Worm (Caenorhabditis elegans) whole organism, young adult: ENCODE results near the gene mdf-2.

Experiments
- B0035.1 ChIP-seq: sonication (generic microtip); optimal IDR thresholded peaks from 2 replicates; lab custom pipeline; 2016; ENCODE audit warnings: missing genetic modification characterization, mild to moderate bottlenecking, missing compliant biosample characterization, missing genotype, missing genetic modification reagents
- B0261.1 ChIP-seq: sonication (generic microtip); optimal IDR thresholded peaks from 2 replicates; lab custom pipeline; 2016; ENCODE audit warnings: mild to moderate bottlenecking, missing genetic modification characterization, moderate library complexity, missing compliant biosample characterization
- C06A6.2 ChIP-seq: fragments of 200-800 bp; sonication (Bioruptor generic); conservative IDR thresholded peaks from 2 replicates; pipeline ENCODE4 v1.3.6; 2022; ENCODE audit warnings: missing genetic modification characterization, missing compliant biosample characterization
- C17E4.6 ChIP-seq: fragments of 200-800 bp; sonication (Bioruptor generic); IDR thresholded peaks from 2 replicates; pipeline ENCODE4 v1.3.6; 2022; ENCODE audit warnings: missing genetic modification reagents, missing genetic modification characterization, missing compliant biosample characterization
- D2030.7 ChIP-seq: fragments of 200-800 bp; sonication (Bioruptor generic); IDR thresholded peaks from 2 replicates; pipeline ENCODE4 v1.3.6; 2022; ENCODE audit warnings: missing genetic modification reagents, missing genetic modification characterization, missing compliant biosample characterization
- F10E7.11 ChIP-seq: sonication (generic microtip); optimal IDR thresholded peaks from 2 replicates; lab custom pipeline; 2017; ENCODE audit warnings: mild to moderate bottlenecking, missing genetic modification characterization, moderate library complexity, missing compliant biosample characterization
- F22D6.2 ChIP-seq: sonication (generic microtip); optimal IDR thresholded peaks from 2 replicates; lab custom pipeline; 2016; ENCODE audit warnings: mild to moderate bottlenecking, missing genetic modification characterization, missing compliant biosample characterization
- F37B4.10 ChIP-seq: fragments of 200-800 bp; sonication (Bioruptor generic); IDR thresholded peaks from 2 replicates; pipeline ENCODE4 v1.3.6; 2022; ENCODE audit warnings: missing genetic modification characterization, missing compliant biosample characterization
- F49E8.2 ChIP-seq: sonication (generic microtip); optimal IDR thresholded peaks from 3 replicates; lab custom pipeline; 2017; ENCODE audit warnings: missing genetic modification characterization, mild to moderate bottlenecking, missing compliant biosample characterization, antibody characterized with exemption, moderate library complexity; ENCODE audit not compliant: insufficient read depth
- K12H6.12 ChIP-seq: fragments of 200-800 bp; sonication (Bioruptor generic); optimal IDR thresholded peaks from 2 replicates; lab custom pipeline; 2018; ENCODE audit warnings: mild to moderate bottlenecking, missing genetic modification characterization, missing compliant biosample characterization
- Y53F4B.3 ChIP-seq: fragments of 200-800 bp; sonication (Bioruptor generic); IDR thresholded peaks from 2 replicates; pipeline ENCODE4 v1.3.6; 2022; ENCODE audit warnings: missing genetic modification reagents, missing genetic modification characterization, missing compliant biosample characterization
- Y53G8AR.9 ChIP-seq: fragments of 200-800 bp; sonication (Bioruptor generic); conservative IDR thresholded peaks from 2 replicates; pipeline ENCODE4 v1.3.6; 2022; ENCODE audit warnings: missing genetic modification reagents, missing genetic modification characterization, missing compliant biosample characterization
- Y95B8A.8 ChIP-seq: fragments of 200-800 bp; sonication (Bioruptor generic); IDR thresholded peaks from 2 replicates; pipeline ENCODE4 v1.3.6; 2022; ENCODE audit warnings: missing genetic modification reagents, missing genetic modification characterization, missing compliant biosample characterization
- akir-1 ChIP-seq: fragments of 200-800 bp; sonication (Bioruptor generic); optimal IDR thresholded peaks from 2 replicates; lab custom pipeline; 2018; ENCODE audit warnings: mild to moderate bottlenecking, missing genetic modification characterization, moderate library complexity, missing compliant biosample characterization
- ama-1 ChIP-seq, 3 experiments: fragments of 150-350 bp in 1 of 3; sonication (generic microtip) in 2 of 3; optimal IDR thresholded peaks; 2 replicates each; lab custom pipeline; 2014 to 2018; ENCODE audit warnings: missing biosample characterization in 2 of 3, missing genetic modification characterization in 2 of 3, missing genetic modification reagents in 2 of 3
- aptf-2 ChIP-seq: fragments of 200-800 bp; sonication (Bioruptor generic); conservative IDR thresholded peaks from 2 replicates; pipeline ENCODE4 v1.3.6; 2022; ENCODE audit warnings: missing genetic modification reagents, missing genetic modification characterization, missing compliant biosample characterization
- attf-3 ChIP-seq: fragments of 200-800 bp; sonication (Bioruptor generic); conservative IDR thresholded peaks from 2 replicates; pipeline ENCODE4 v1.3.6; 2022; ENCODE audit warnings: missing genetic modification reagents, missing genetic modification characterization, missing compliant biosample characterization
- bed-1 ChIP-seq: fragments of 200-800 bp; sonication (Bioruptor generic); IDR thresholded peaks from 2 replicates; pipeline ENCODE4 v1.3.6; 2022; ENCODE audit warnings: missing genetic modification reagents, missing genetic modification characterization, missing compliant biosample characterization
- bed-2 ChIP-seq: fragments of 200-800 bp; sonication (Bioruptor generic); IDR thresholded peaks from 2 replicates; pipeline ENCODE4 v1.3.6; 2022; ENCODE audit warnings: missing genetic modification reagents, missing genetic modification characterization, missing compliant biosample characterization
- cebp-1 ChIP-seq, 2 experiments: fragments of 200-800 bp in 1 of 2; sonication (Bioruptor generic) in 1 of 2; sonication (generic microtip) in 1 of 2; IDR thresholded peaks in 1 of 2; optimal IDR thresholded peaks in 1 of 2; 2 replicates each; pipeline versions ENCODE4 v1.3.6 to Lab custom; 2017 to 2022; ENCODE audit warnings: missing compliant biosample characterization in 2 of 2, missing genetic modification characterization in 2 of 2, mild to moderate bottlenecking in 1 of 2, missing genetic modification reagents in 1 of 2, moderate library complexity in 1 of 2
- ceh-79 ChIP-seq: sonication (generic microtip); optimal IDR thresholded peaks from 2 replicates; lab custom pipeline; 2017; ENCODE audit warnings: mild to moderate bottlenecking, missing genetic modification characterization, missing compliant biosample characterization
- egl-18 ChIP-seq: fragments of 200-800 bp; sonication (Bioruptor generic); IDR thresholded peaks from 2 replicates; pipeline ENCODE4 v1.3.6; 2022; ENCODE audit warnings: missing genetic modification reagents, missing genetic modification characterization, missing compliant biosample characterization
- him-1 ChIP-seq: sonication (generic microtip); optimal IDR thresholded peaks from 2 replicates; lab custom pipeline; 2016; ENCODE audit warnings: missing genotype, missing genetic modification reagents, missing genetic modification characterization, missing compliant biosample characterization
- hlh-12 ChIP-seq: sonication (generic microtip); optimal IDR thresholded peaks from 2 replicates; lab custom pipeline; 2016; ENCODE audit warnings: missing genetic modification characterization, missing compliant biosample characterization
- hsf-1 ChIP-seq: fragments of 200-800 bp; sonication (Bioruptor generic); IDR thresholded peaks from 2 replicates; pipeline ENCODE4 v1.3.6; 2022; ENCODE audit warnings: missing genetic modification reagents, missing genetic modification characterization, missing compliant biosample characterization
- lin-26 ChIP-seq: fragments of 200-800 bp; sonication (Bioruptor generic); IDR thresholded peaks from 2 replicates; pipeline ENCODE4 v1.3.6; 2022; ENCODE audit warnings: missing genetic modification reagents, missing genetic modification characterization, missing compliant biosample characterization
- lin-40 ChIP-seq: sonication (generic microtip); optimal IDR thresholded peaks from 2 replicates; lab custom pipeline; 2016; ENCODE audit warnings: missing genetic modification characterization, mild to moderate bottlenecking, missing compliant biosample characterization, missing genotype, missing genetic modification reagents
- lir-1 ChIP-seq: fragments of 200-800 bp; sonication (Bioruptor generic); conservative IDR thresholded peaks from 2 replicates; pipeline ENCODE4 v1.3.6; 2022; ENCODE audit warnings: missing genetic modification reagents, missing genetic modification characterization, missing compliant biosample characterization
- madf-3 ChIP-seq: fragments of 200-800 bp; sonication (Bioruptor generic); IDR thresholded peaks from 2 replicates; pipeline ENCODE4 v1.3.6; 2022; ENCODE audit warnings: missing genetic modification reagents, missing genetic modification characterization, missing compliant biosample characterization
- madf-6 ChIP-seq: fragments of 200-800 bp; sonication (Bioruptor generic); IDR thresholded peaks from 2 replicates; pipeline ENCODE4 v1.3.6; 2022; ENCODE audit warnings: missing genetic modification reagents, missing genetic modification characterization, missing compliant biosample characterization
- mcd-1 ChIP-seq: fragments of 200-800 bp; sonication (Bioruptor generic); IDR thresholded peaks from 2 replicates; pipeline ENCODE4 v1.3.6; 2022; ENCODE audit warnings: missing genetic modification reagents, missing genetic modification characterization, missing compliant biosample characterization
- mel-28 ChIP-seq: sonication (generic microtip); optimal IDR thresholded peaks from 2 replicates; lab custom pipeline; 2016; ENCODE audit warnings: borderline replicate concordance, mild to moderate bottlenecking, missing genetic modification characterization, missing compliant biosample characterization
- mes-4 ChIP-seq: sonication (generic microtip); optimal IDR thresholded peaks from 2 replicates; lab custom pipeline; 2016; ENCODE audit warnings: missing genotype, missing genetic modification characterization, missing compliant biosample characterization
- nhr-120 ChIP-seq: fragments of 200-800 bp; sonication (Bioruptor generic); IDR thresholded peaks from 2 replicates; pipeline ENCODE4 v1.3.6; 2022; ENCODE audit warnings: missing genetic modification characterization, missing compliant biosample characterization
- pha-4 ChIP-seq: fragments of 150-350 bp; sonication (generic microtip); optimal IDR thresholded peaks from 2 replicates; lab custom pipeline; 2014; ENCODE audit warnings: missing biosample characterization, missing genetic modification reagents, missing genetic modification characterization
- rcor-1 ChIP-seq: fragments of 200-800 bp; sonication (Bioruptor generic); IDR thresholded peaks from 2 replicates; pipeline ENCODE4 v1.3.6; 2022; ENCODE audit warnings: missing genetic modification reagents, missing genetic modification characterization, missing compliant biosample characterization
- repo-1 ChIP-seq: sonication (generic microtip); optimal IDR thresholded peaks from 2 replicates; lab custom pipeline; 2017; ENCODE audit warnings: mild to moderate bottlenecking, missing genetic modification characterization, missing compliant biosample characterization
- sea-2 ChIP-seq: fragments of 200-800 bp; sonication (Bioruptor generic); IDR thresholded peaks from 2 replicates; pipeline ENCODE4 v1.3.6; 2022; ENCODE audit warnings: missing genetic modification characterization, missing compliant biosample characterization
- tbx-9 ChIP-seq: sonication (generic microtip); optimal IDR thresholded peaks from 2 replicates; lab custom pipeline; 2016; ENCODE audit warnings: borderline replicate concordance, missing genetic modification characterization, inconsistent platforms, missing compliant biosample characterization
- tlf-1 ChIP-seq: fragments of 200-800 bp; sonication (Bioruptor generic); optimal IDR thresholded peaks from 2 replicates; lab custom pipeline; 2018; ENCODE audit warnings: mild to moderate bottlenecking, missing genetic modification characterization, missing compliant biosample characterization
- unc-62 ChIP-seq: fragments of 150-350 bp; optimal IDR thresholded peaks from 2 replicates; lab custom pipeline; 2014; ENCODE audit warnings: missing biosample characterization, missing genetic modification reagents, missing genetic modification characterization
- zfh-2 ChIP-seq: fragments of 200-800 bp; sonication (Bioruptor generic); conservative IDR thresholded peaks from 2 replicates; pipeline ENCODE4 v1.3.6; 2022; ENCODE audit warnings: missing genetic modification reagents, missing genetic modification characterization, missing compliant biosample characterization
- zim-3 ChIP-seq: sonication (generic microtip); optimal IDR thresholded peaks from 2 replicates; lab custom pipeline; 2017; ENCODE audit warnings: mild to moderate bottlenecking, missing genetic modification characterization, moderate library complexity, missing compliant biosample characterization
- ztf-18 ChIP-seq: sonication (generic microtip); optimal IDR thresholded peaks from 2 replicates; lab custom pipeline; 2016; ENCODE audit warnings: missing genotype, mild to moderate bottlenecking, missing genetic modification characterization, missing compliant biosample characterization
- ztf-3 ChIP-seq: fragments of 200-800 bp; sonication (Bioruptor generic); optimal IDR thresholded peaks from 2 replicates; lab custom pipeline; 2018; ENCODE audit warnings: mild to moderate bottlenecking, missing genetic modification characterization, missing compliant biosample characterization

Gene mdf-2

DNA sequence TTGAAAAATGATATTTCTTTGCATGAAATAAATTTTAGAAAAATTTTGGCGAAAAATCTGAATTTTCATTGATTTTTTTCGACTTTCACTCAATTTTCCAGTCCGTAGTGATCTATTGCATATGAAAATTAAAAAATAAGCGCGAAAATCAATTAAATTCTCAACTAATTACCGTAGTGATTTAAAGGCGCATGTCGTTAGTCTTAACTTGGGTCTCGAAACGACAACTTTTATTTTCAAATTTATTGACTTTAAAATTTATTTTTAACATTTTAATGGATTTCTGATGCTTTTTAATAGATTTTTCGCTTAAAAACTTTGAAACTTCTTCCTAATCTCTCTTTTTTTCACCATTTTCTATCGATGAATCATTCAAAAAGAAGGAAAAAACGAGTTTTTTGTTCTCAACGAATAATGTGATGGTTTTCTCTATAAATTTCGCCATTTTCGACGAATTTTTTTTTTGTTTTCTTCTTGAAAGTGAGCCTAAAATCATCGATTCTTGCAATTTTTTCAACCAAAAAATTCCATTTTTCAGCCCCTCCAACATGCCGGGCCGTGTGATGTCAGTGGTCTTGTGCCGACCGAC lies 33.3 kb downstream of the mdf-2 start, which contains the start of gene vamp-7 (continued):
- TF ChIP-seq F10E7.11 (tag; lab: Kevin White, UChicago) (peak; percentile 49), mcd-1 (GFP tag; lab: Robert Waterston, UW) (no peak), rcor-1 (GFP tag; lab: Robert Waterston, UW) (0 out of 2 replicates have a peak, but pooled peaks have one; percentile 18), lin-40 (no peak), F22D6.2 (tag; lab: Kevin White, UChicago) (no peak), hlh-12 (no peak), madf-3 (peak; percentile 56; the same call in 1 of the 2 replicates), B0261.1 (tag; lab: Kevin White, UChicago) (no peak), zfh-2 (no peak), attf-3 (GFP tag; lab: Robert Waterston, UW) (peak; percentile 55; the same call in 1 of the 2 replicates), tlf-1 (peak; percentile 55), Y95B8A.8 (GFP tag; lab: Robert Waterston, UW) (no peak), aptf-2 (GFP tag; lab: Robert Waterston, UW) (no peak)
- TF ChIP-seq, all 124 proteins: peak for 32

DNA sequence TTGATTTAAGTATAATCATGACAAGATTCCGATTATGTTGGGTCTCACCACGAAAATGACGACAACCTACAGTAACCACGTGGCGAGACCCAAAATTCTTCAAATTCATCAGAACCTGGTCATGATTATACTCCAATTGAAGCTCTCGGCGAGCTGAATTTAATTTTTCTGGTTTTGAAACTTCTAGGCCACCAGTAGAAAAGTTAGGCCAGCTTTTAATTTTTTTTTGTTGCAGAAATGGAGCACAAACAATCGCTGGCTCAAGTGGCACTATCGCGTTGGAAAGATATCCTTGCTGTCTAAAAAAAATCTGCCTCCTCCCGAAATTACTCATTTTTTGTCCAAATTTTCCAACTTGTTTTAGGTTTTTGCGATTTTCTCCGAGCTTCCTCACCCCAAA lies 34.4 kb downstream of the mdf-2 start:
- TF ChIP-seq mel-28 (tag; lab: Kevin White, UChicago) (no peak), Y53G8AR.9 (GFP tag; lab: Robert Waterston, UW) (no peak), repo-1 (no peak), akir-1 (GFP tag; lab: Kevin White, UChicago) (no peak), bed-2 (GFP tag; lab: Robert Waterston, UW) (no peak), F37B4.10 (GFP tag; lab: Robert Waterston, UW) (no peak), B0035.1 (tag; lab: Kevin White, UChicago) (no peak)

- no peak for TF ChIP-seq lir-1 (GFP tag; lab: Robert Waterston, UW)
- no peak for TF ChIP-seq tbx-9 (tag; lab: Kevin White, UChicago)
- no peak for TF ChIP-seq hsf-1 (GFP tag; lab: Robert Waterston, UW)
- no peak for TF ChIP-seq bed-1 (GFP tag; lab: Robert Waterston, UW)
- TF ChIP-seq C17E4.6 (GFP tag; lab: Robert Waterston, UW) = no peak
- TF ChIP-seq bed-2 (GFP tag; lab: Robert Waterston, UW) = 0 out of 2 replicates have a peak, but pooled peaks have one; percentile 49
- TF ChIP-seq K12H6.12 (tag; lab: Kevin White, UChicago) = peak; percentile 41
- no peak for TF ChIP-seq egl-18
- peak; percentile 26 for TF ChIP-seq ama-1 (optimal IDR thresholded peaks at IDR 0.05; lab: Kevin White, UChicago)
- TF ChIP-seq ama-1 (GFP tag; optimal IDR thresholded peaks at IDR 0.05; lab: Kevin White, UChicago) = peak in 1 of 2 experiments; percentile 42
- TF ChIP-seq ztf-18 (tag; lab: Kevin White, UChicago) = no peak
- no peak for TF ChIP-seq zim-3 (tag; lab: Kevin White, UChicago)
- no peak for TF ChIP-seq Y53G8AR.9 (GFP tag; lab: Robert Waterston, UW)
- no peak for TF ChIP-seq unc-62 (GFP tag; lab: Kevin White, UChicago)
- TF ChIP-seq madf-6 (GFP tag; lab: Robert Waterston, UW) = no peak
- TF ChIP-seq pha-4 (tag; lab: Kevin White, UChicago) = no peak
- peak; percentile 50 for TF ChIP-seq D2030.7 (GFP tag; lab: Robert Waterston, UW)
- TF ChIP-seq sea-2 = no peak
- peak; percentile 83 for TF ChIP-seq lin-26
- no peak for TF ChIP-seq F49E8.2
- no peak for TF ChIP-seq mes-4 (tag; lab: Kevin White, UChicago)
- TF ChIP-seq Y53F4B.3 (GFP tag; lab: Robert Waterston, UW) = no peak
- TF ChIP-seq ceh-79 (tag; lab: Kevin White, UChicago) = no peak
- TF ChIP-seq ztf-3 = no peak
- TF ChIP-seq C06A6.2 (GFP tag; lab: Robert Waterston, UW) = no peak
- TF ChIP-seq him-1 (tag; lab: Kevin White, UChicago) = no peak
- TF ChIP-seq nhr-120 (GFP tag; lab: Robert Waterston, UW) = no peak
- TF ChIP-seq cebp-1 (GFP tag; IDR thresholded peaks at IDR 0.05; lab: Robert Waterston, UW) = no peak; the same call in 1 of the 2 replicates
- TF ChIP-seq cebp-1 (tag; optimal IDR thresholded peaks at IDR 0.05; lab: Kevin White, UChicago) = peak; percentile 21
Measured at ce11 chrIV:2603556-2604021, 37.3 kb downstream of the mdf-2 start.
